Worm (Caenorhabditis elegans): ENCODE data around the gene F23F1.2.

DNA sequence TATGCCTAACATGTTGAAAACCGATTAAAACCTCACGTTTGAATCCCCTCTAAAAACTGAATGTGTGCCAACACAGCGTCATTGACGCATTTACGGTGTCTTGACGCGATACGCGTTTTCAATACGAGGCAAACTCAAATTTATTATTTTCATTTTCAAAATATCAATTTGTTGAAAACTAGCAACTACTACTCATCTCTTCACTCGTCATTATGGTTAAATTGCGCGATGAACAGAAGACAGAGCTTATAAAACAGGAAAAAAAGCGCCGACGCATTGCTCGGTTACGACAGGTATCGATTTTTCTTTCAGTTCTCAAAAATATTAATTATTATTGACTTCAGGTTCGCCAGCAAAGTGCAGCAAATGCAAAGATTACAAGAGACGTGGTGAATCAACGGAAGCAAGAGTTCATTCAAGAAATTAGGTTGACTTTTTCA lies 9.4 kb upstream of the F23F1.2 start, which contains the start of gene enee-1:
- TF ChIP-seq him-1 (tag; optimal IDR thresholded peaks at IDR 0.05), result no peak
- TF ChIP-seq W03F9.2 (tag; optimal IDR thresholded peaks at IDR 0.05), result peak; percentile 73
- no peak for TF ChIP-seq dao-5 (tag; optimal IDR thresholded peaks at IDR 0.05)
